Fruit fly (Drosophila melanogaster) whole organism, embryonic: ENCODE data around the gene VhaPPA1-2.

Experiments used
- Antp ChIP-seq: fragments of 200-800 bp; sonication (Bioruptor generic); optimal IDR thresholded peaks from 3 replicates; lab custom pipeline; 2016; ENCODE audit warnings: missing biosample characterization, missing genetic modification characterization
- Asciz ChIP-seq: fragments of 200-800 bp; sonication (Bioruptor generic); optimal IDR thresholded peaks from 2 replicates; lab custom pipeline; 2017; ENCODE audit warnings: missing biosample characterization, mild to moderate bottlenecking, missing genetic modification characterization, missing genetic modification reagents
- CG10654 ChIP-seq: fragments of 200-800 bp; sonication (Bioruptor generic); optimal IDR thresholded peaks from 2 replicates; lab custom pipeline; 2016; ENCODE audit warnings: missing biosample characterization, missing genetic modification characterization
- CG12155 ChIP-seq: fragments of 200-800 bp; sonication (Bioruptor generic); optimal IDR thresholded peaks from 3 replicates; lab custom pipeline; 2016; ENCODE audit warnings: missing biosample characterization, missing genetic modification characterization
- CG14014 ChIP-seq: fragments of 200-800 bp; sonication (Bioruptor generic); IDR thresholded peaks from 2 replicates; pipeline ENCODE4 v1.3.6; 2022; ENCODE audit warnings: missing biosample characterization, missing genetic modification characterization
- CG15601 ChIP-seq: fragments of 200-800 bp; sonication (Bioruptor generic); optimal IDR thresholded peaks from 3 replicates; lab custom pipeline; 2019; ENCODE audit warnings: missing biosample characterization, mild to moderate bottlenecking, missing genetic modification characterization, moderate library complexity
- CG1647 ChIP-seq: fragments of 200-800 bp; sonication (Bioruptor generic); optimal IDR thresholded peaks from 3 replicates; lab custom pipeline; 2016; ENCODE audit warnings: missing biosample characterization, missing genetic modification characterization
- CG2678 ChIP-seq: fragments of 200-800 bp; sonication (Bioruptor generic); optimal IDR thresholded peaks from 3 replicates; lab custom pipeline; 2019; ENCODE audit warnings: missing biosample characterization, mild to moderate bottlenecking, missing genetic modification characterization, moderate library complexity
- CG30020 ChIP-seq: fragments of 200-800 bp; optimal IDR thresholded peaks from 2 replicates; lab custom pipeline; 2019; ENCODE audit warnings: missing biosample characterization, mild to moderate bottlenecking, missing genetic modification characterization, moderate library complexity
- CG31441 ChIP-seq: fragments of 200-800 bp; sonication (Bioruptor generic); IDR thresholded peaks from 2 replicates; pipeline ENCODE4 v1.3.6; 2022; ENCODE audit warnings: missing biosample characterization, missing genetic modification characterization
- CG32767 ChIP-seq: fragments of 200-800 bp; sonication (Bioruptor generic); IDR thresholded peaks from 2 replicates; pipeline ENCODE4 v1.3.6; 2022; ENCODE audit warnings: missing biosample characterization, missing genetic modification characterization
- CG3726 ChIP-seq: fragments of 200-800 bp; sonication (Bioruptor generic); IDR thresholded peaks from 3 replicates; pipeline ENCODE4, ENCODE4 v1.3.6; 2022; ENCODE audit warnings: missing biosample characterization, missing genetic modification characterization
- CG4404 ChIP-seq: fragments of 200-800 bp; sonication (Bioruptor generic); IDR thresholded peaks from 2 replicates; pipeline ENCODE4 v1.3.6; 2022; ENCODE audit warnings: missing biosample characterization, missing genetic modification characterization
- CG4707 ChIP-seq: fragments of 200-800 bp; sonication (Bioruptor generic); optimal IDR thresholded peaks from 2 replicates; lab custom pipeline; 2018; ENCODE audit warnings: missing biosample characterization, mild to moderate bottlenecking, missing genetic modification characterization, moderate library complexity
- CG4730 ChIP-seq: fragments of 200-800 bp; sonication (Bioruptor generic); IDR thresholded peaks from 2 replicates; pipeline ENCODE4 v1.3.6; 2022; ENCODE audit warnings: missing biosample characterization, missing genetic modification characterization
- CG5953 ChIP-seq: fragments of 200-800 bp; sonication (Bioruptor generic); IDR thresholded peaks from 2 replicates; pipeline ENCODE4 v1.3.6; 2022; ENCODE audit warnings: missing biosample characterization, missing genetic modification characterization
- CG6175 ChIP-seq: fragments of 200-800 bp; sonication (Bioruptor generic); IDR thresholded peaks from 3 replicates; pipeline ENCODE4 v1.3.6; 2022; ENCODE audit warnings: missing biosample characterization, missing genetic modification characterization
- CG6813 ChIP-seq: fragments of 200-800 bp; sonication (Bioruptor generic); optimal IDR thresholded peaks from 2 replicates; lab custom pipeline; 2017; ENCODE audit warnings: missing biosample characterization, missing genetic modification characterization, mild to moderate bottlenecking, moderate library complexity, missing genetic modification reagents
- CG7786 ChIP-seq: fragments of 200-800 bp; sonication (Bioruptor generic); optimal IDR thresholded peaks from 2 replicates; lab custom pipeline; 2016; ENCODE audit warnings: missing biosample characterization, missing genetic modification characterization
- CG7839 ChIP-seq: fragments of 200-800 bp; sonication (Bioruptor generic); optimal IDR thresholded peaks from 3 replicates; lab custom pipeline; 2018; ENCODE audit warnings: missing biosample characterization, mild to moderate bottlenecking, missing genetic modification characterization, moderate library complexity
- CG8765 ChIP-seq: fragments of 200-800 bp; sonication (Bioruptor generic); IDR thresholded peaks from 2 replicates; pipeline ENCODE4 v1.3.6; 2022; ENCODE audit warnings: missing biosample characterization, missing genetic modification characterization
- CoRest ChIP-seq: fragments of 200-800 bp; sonication (Bioruptor generic); optimal IDR thresholded peaks from 3 replicates; lab custom pipeline; 2018; ENCODE audit warnings: missing biosample characterization, mild to moderate bottlenecking, missing genetic modification characterization, moderate library complexity
- Dip2 ChIP-seq: fragments of 200-800 bp; sonication (Bioruptor generic); IDR thresholded peaks from 2 replicates; pipeline ENCODE4 v1.3.6; 2022; ENCODE audit warnings: missing biosample characterization, missing genetic modification characterization
- E2f1 ChIP-seq: fragments of 200-800 bp; sonication (Bioruptor generic); IDR thresholded peaks from 2 replicates; pipeline ENCODE4 v1.3.6; 2022; ENCODE audit warnings: missing biosample characterization, missing genetic modification characterization
- H15 ChIP-seq: fragments of 200-800 bp; sonication (Bioruptor generic); IDR thresholded peaks from 3 replicates; pipeline ENCODE4 v1.3.6; 2022; ENCODE audit warnings: missing biosample characterization, missing genetic modification characterization
- MBD-R2 ChIP-seq: fragments of 200-800 bp; sonication (Bioruptor generic); IDR thresholded peaks from 2 replicates; pipeline ENCODE4 v1.3.6; 2022; ENCODE audit warnings: missing biosample characterization, missing genetic modification characterization
- Oaz ChIP-seq: fragments of 200-800 bp; sonication (Bioruptor generic); IDR thresholded peaks from 2 replicates; pipeline ENCODE4 v1.3.6; 2022; ENCODE audit warnings: missing biosample characterization, missing genetic modification characterization
- Side ChIP-seq: fragments of 200-800 bp; sonication (Bioruptor generic); optimal IDR thresholded peaks from 2 replicates; lab custom pipeline; 2016; ENCODE audit warnings: missing biosample characterization, missing genetic modification characterization
- Sin3A ChIP-seq: fragments of >200 bp; optimal IDR thresholded peaks from 2 replicates; lab custom pipeline; 2018
- Stat92E ChIP-seq, 3 experiments: fragments of >200 bp in 2 of 3; fragments of 200-800 bp in 1 of 3; sonication (Bioruptor generic) in 1 of 3; optimal IDR thresholded peaks; 2 replicates each; lab custom pipeline; 2017 to 2019; ENCODE audit warnings: missing biosample characterization in 3 of 3, missing genetic modification characterization in 3 of 3, mild to moderate bottlenecking in 1 of 3, moderate library complexity in 1 of 3
- TFAM ChIP-seq: fragments of 200-800 bp; sonication (Bioruptor generic); optimal IDR thresholded peaks from 2 replicates; lab custom pipeline; 2017; ENCODE audit warnings: missing biosample characterization, missing genetic modification characterization, inconsistent platforms
- Vsx1 ChIP-seq: fragments of 200-800 bp; sonication (Bioruptor generic); optimal IDR thresholded peaks from 2 replicates; lab custom pipeline; 2017; ENCODE audit warnings: missing biosample characterization, mild to moderate bottlenecking, missing genetic modification characterization, missing genetic modification reagents
- Xbp1 ChIP-seq: fragments of 200-800 bp; sonication (Bioruptor generic); optimal IDR thresholded peaks from 3 replicates; lab custom pipeline; 2016; ENCODE audit warnings: missing biosample characterization, mild to moderate bottlenecking, missing genetic modification characterization
- dm ChIP-seq: fragments of 200-800 bp; sonication (Bioruptor generic); optimal IDR thresholded peaks from 3 replicates; lab custom pipeline; 2016; ENCODE audit warnings: missing biosample characterization, missing genetic modification characterization
- fru ChIP-seq: fragments of >200 bp; optimal IDR thresholded peaks from 2 replicates; lab custom pipeline; 2017
- gfzf ChIP-seq: fragments of 200-800 bp; sonication (Bioruptor generic); optimal IDR thresholded peaks from 2 replicates; lab custom pipeline; 2016; ENCODE audit warnings: missing biosample characterization, mild to moderate bottlenecking, missing genetic modification characterization, moderate library complexity
- gsb-n ChIP-seq: fragments of 200-800 bp; sonication (Bioruptor generic); optimal IDR thresholded peaks from 3 replicates; lab custom pipeline; 2018; ENCODE audit warnings: missing biosample characterization, mild to moderate bottlenecking, missing genetic modification characterization
- inv ChIP-seq: fragments of 200-800 bp; sonication (Bioruptor generic); IDR thresholded peaks from 2 replicates; pipeline ENCODE4 v1.3.6; 2022; ENCODE audit warnings: missing biosample characterization, missing genetic modification characterization; ENCODE audit not compliant: partially characterized antibody
- jumu ChIP-seq: fragments of 200-800 bp; sonication (Bioruptor generic); optimal IDR thresholded peaks from 3 replicates; lab custom pipeline; 2016; ENCODE audit warnings: missing biosample characterization, missing genetic modification characterization
- lilli ChIP-seq: fragments of 200-800 bp; sonication (Bioruptor generic); optimal IDR thresholded peaks from 3 replicates; lab custom pipeline; 2016; ENCODE audit warnings: missing biosample characterization, missing genetic modification characterization
- mam ChIP-seq: fragments of 200-800 bp; sonication (Bioruptor generic); optimal IDR thresholded peaks from 3 replicates; lab custom pipeline; 2016; ENCODE audit warnings: missing biosample characterization, missing genetic modification characterization
- pho ChIP-seq: fragments of 200-800 bp; sonication (Bioruptor generic); optimal IDR thresholded peaks from 2 replicates; lab custom pipeline; 2016; ENCODE audit warnings: missing biosample characterization, missing genetic modification characterization
- pita ChIP-seq: fragments of 200-800 bp; sonication (Bioruptor generic); optimal IDR thresholded peaks from 2 replicates; lab custom pipeline; 2017; ENCODE audit warnings: missing biosample characterization, mild to moderate bottlenecking, missing genetic modification characterization
- pros ChIP-seq: fragments of 200-800 bp; sonication (Bioruptor generic); optimal IDR thresholded peaks from 3 replicates; lab custom pipeline; 2019; ENCODE audit warnings: missing biosample characterization, mild to moderate bottlenecking, missing genetic modification characterization, moderate library complexity
- sisA ChIP-seq: fragments of 200-800 bp; sonication (Bioruptor generic); IDR thresholded peaks from 2 replicates; pipeline ENCODE4 v1.3.6; 2022; ENCODE audit warnings: missing biosample characterization, missing genetic modification characterization
- unc-4 ChIP-seq: fragments of 200-800 bp; sonication (Bioruptor generic); IDR thresholded peaks from 2 replicates; pipeline ENCODE4 v1.3.6; 2022; ENCODE audit warnings: missing biosample characterization, missing genetic modification characterization; ENCODE audit not compliant: partially characterized antibody
- usp ChIP-seq: fragments of >200 bp; optimal IDR thresholded peaks from 2 replicates; lab custom pipeline; 2017; ENCODE audit warnings: missing biosample characterization, missing genetic modification characterization

VhaPPA1-2 gene

dm6 chr3R:14898280-14898756, 1.8 kb downstream of the VhaPPA1-2 start, which contains the start of the genes Nup93-2 and CG3817 (continued):
- TF ChIP-seq unc-4 (GFP tag; lab: Robert Waterston, UW) (peak; percentile 74), CG4707 (no peak), mam (GFP tag; lab: Kevin White, UChicago) (peak; percentile 67), sisA (GFP tag; lab: Robert Waterston, UW) (peak; percentile 60), dm (GFP tag; lab: Kevin White, UChicago) (peak; percentile 46), CG6813 (GFP tag; lab: Kevin White, UChicago) (peak; percentile 58), CG15601 (tag; lab: Kevin White, UChicago) (peak; percentile 7), CG1647 (GFP tag; lab: Kevin White, UChicago) (peak; percentile 18), pho (no peak), CG31441 (GFP tag; lab: Robert Waterston, UW) (peak; percentile 77), Antp (GFP tag; lab: Kevin White, UChicago) (peak; percentile 12), Xbp1 (GFP tag; lab: Kevin White, UChicago) (peak; percentile 66), Asciz (GFP tag; lab: Kevin White, UChicago) (no peak), inv (GFP tag; lab: Robert Waterston, UW) (peak; percentile 62), CG10654 (GFP tag; lab: Kevin White, UChicago) (peak; percentile 68), Oaz (GFP tag; lab: Robert Waterston, UW) (no peak), CG4404 (GFP tag; lab: Robert Waterston, UW) (peak; percentile 89), CG30020 (tag; lab: Kevin White, UChicago) (peak; percentile 74), CG2678 (tag; lab: Kevin White, UChicago) (peak; percentile 82), CG7839 (peak; percentile 83), CG6175 (GFP tag; lab: Robert Waterston, UW) (0 out of 3 replicates have a peak, but pooled peaks have one; percentile 33), Stat92E (GFP tag; optimal IDR thresholded peaks at IDR 0.05; lab: Kevin White, UChicago) (peak in 1 of 3 experiments; percentile 53), CG14014 (GFP tag; lab: Robert Waterston, UW) (0 out of 2 replicates have a peak, but pooled peaks have one; percentile 16), CG32767 (GFP tag; lab: Robert Waterston, UW) (no peak), Dip2 (GFP tag; lab: Robert Waterston, UW) (no peak), CG4730 (GFP tag; lab: Robert Waterston, UW) (peak; percentile 46)

dm6 chr3R:14894783-14894883, 5.4 kb downstream of the VhaPPA1-2 start, which contains the start of gene CG14860:
CG14860 (plus strand) TSS chr3R:14894784.
- peak; percentile 5 for TF ChIP-seq gfzf (GFP tag; lab: Kevin White, UChicago)
- no peak for TF ChIP-seq pros
- TF ChIP-seq pita (GFP tag; lab: Kevin White, UChicago), result peak; percentile 11
- TF ChIP-seq Sin3A (lab: Kevin White, UChicago), result peak; percentile 20
- peak; percentile 3; the same call in 1 of the 2 replicates for TF ChIP-seq MBD-R2
- TF ChIP-seq Vsx1 (GFP tag; lab: Kevin White, UChicago), result no peak

dm6 chr3R:14893791-14894782, 6.0 kb downstream of the VhaPPA1-2 start, which contains the start of gene Dph2:
Dph2 (minus strand) TSS chr3R:14893954.
- TF ChIP-seq CG31441 (GFP tag; lab: Robert Waterston, UW), result peak; percentile 86
- TF ChIP-seq Side (GFP tag; lab: Kevin White, UChicago), result peak; percentile 25
- TF ChIP-seq CG7786 (GFP tag; lab: Kevin White, UChicago), result peak; percentile 20
- TF ChIP-seq TFAM (GFP tag; lab: Kevin White, UChicago), result no peak
- TF ChIP-seq gsb-n (tag; lab: Kevin White, UChicago), result peak; percentile 74
- TF ChIP-seq CG5953 (GFP tag; lab: Robert Waterston, UW), result peak; percentile 73
- peak; percentile 87 for TF ChIP-seq CoRest (tag; lab: Kevin White, UChicago)
- TF ChIP-seq CG8765 (GFP tag; lab: Robert Waterston, UW), result no peak
- TF ChIP-seq jumu, result peak; percentile 38
- TF ChIP-seq fru (lab: Kevin White, UChicago), result no peak
- TF ChIP-seq usp (GFP tag; lab: Kevin White, UChicago), result no peak
- TF ChIP-seq CG12155, result peak; percentile 35
- peak; percentile 33; the same call in 1 of the 2 replicates for TF ChIP-seq CG4404 (GFP tag; lab: Robert Waterston, UW)
- TF ChIP-seq H15 (GFP tag; lab: Robert Waterston, UW), result peak; percentile 48; the same call in 1 of the 3 replicates
- no peak; the same call in 2 of the 3 replicates for TF ChIP-seq CG3726 (GFP tag; lab: Robert Waterston, UW)
- TF ChIP-seq lilli (GFP tag; lab: Kevin White, UChicago), result peak; percentile 29
- TF ChIP-seq E2f1 (GFP tag; lab: Robert Waterston, UW), result peak; percentile 88
